Fruit fly (Drosophila melanogaster) whole organism, embryonic: ENCODE results near the gene red.

ENCODE experiments used
- ATbp ChIP-seq: fragments of 200-800 bp; sonication (Bioruptor generic); optimal IDR thresholded peaks from 2 replicates; lab custom pipeline; 2017; ENCODE audit warnings: missing biosample characterization, mild to moderate bottlenecking, missing genetic modification characterization, missing genetic modification reagents
- Atf3 ChIP-seq: fragments of 200-800 bp; sonication (Bioruptor generic); optimal IDR thresholded peaks from 3 replicates; lab custom pipeline; 2016; ENCODE audit warnings: missing biosample characterization, missing genetic modification characterization
- B-H2 ChIP-seq: fragments of 200-800 bp; sonication (Bioruptor generic); optimal IDR thresholded peaks from 2 replicates; lab custom pipeline; 2018; ENCODE audit warnings: missing biosample characterization, mild to moderate bottlenecking, missing genetic modification characterization
- Blimp-1 ChIP-seq: fragments of 200-800 bp; sonication (Bioruptor generic); optimal IDR thresholded peaks from 3 replicates; lab custom pipeline; 2018; ENCODE audit warnings: missing biosample characterization, missing genetic modification characterization, mild to moderate bottlenecking, moderate library complexity, missing genetic modification reagents
- CG11093 ChIP-seq: fragments of 200-800 bp; sonication (Bioruptor generic); IDR thresholded peaks from 3 replicates; pipeline ENCODE4 v1.3.6; 2022; ENCODE audit warnings: missing biosample characterization, missing genetic modification characterization
- CG11247 ChIP-seq: fragments of 200-800 bp; sonication (Bioruptor generic); IDR thresholded peaks from 2 replicates; pipeline ENCODE4 v1.3.6; 2022; ENCODE audit warnings: missing biosample characterization, missing genetic modification characterization
- CG11560 ChIP-seq: fragments of 200-800 bp; sonication (Bioruptor generic); IDR thresholded peaks from 3 replicates; pipeline ENCODE4 v1.3.6; 2022; ENCODE audit warnings: missing biosample characterization, missing genetic modification characterization
- CG11696 ChIP-seq: fragments of 200-800 bp; sonication (Bioruptor generic); IDR thresholded peaks from 2 replicates; pipeline ENCODE4 v1.3.6; 2022; ENCODE audit warnings: missing biosample characterization, missing genetic modification characterization
- CG1233 ChIP-seq: fragments of 200-800 bp; sonication (Bioruptor generic); optimal IDR thresholded peaks from 4 replicates; lab custom pipeline; 2018; ENCODE audit warnings: missing biosample characterization, mild to moderate bottlenecking, missing genetic modification characterization
- CG12659 ChIP-seq: fragments of 200-800 bp; sonication (Bioruptor generic); optimal IDR thresholded peaks from 3 replicates; lab custom pipeline; 2017; ENCODE audit warnings: mild to moderate bottlenecking, missing biosample characterization, missing genetic modification reagents, missing genetic modification characterization
- CG13296 ChIP-seq: fragments of 200-800 bp; sonication (Bioruptor generic); optimal IDR thresholded peaks from 3 replicates; lab custom pipeline; 2018; ENCODE audit warnings: missing biosample characterization, mild to moderate bottlenecking, missing genetic modification characterization
- CG15269 ChIP-seq: fragments of 200-800 bp; sonication (Bioruptor generic); optimal IDR thresholded peaks from 2 replicates; lab custom pipeline; 2018; ENCODE audit warnings: missing biosample characterization, mild to moderate bottlenecking, missing genetic modification characterization, moderate library complexity
- CG17912 ChIP-seq: fragments of 200-800 bp; sonication (Bioruptor generic); optimal IDR thresholded peaks from 2 replicates; lab custom pipeline; 2018; ENCODE audit warnings: missing biosample characterization, mild to moderate bottlenecking, missing genetic modification characterization
- CG18011 ChIP-seq: fragments of 200-800 bp; sonication (Bioruptor generic); optimal IDR thresholded peaks from 2 replicates; lab custom pipeline; 2017; ENCODE audit warnings: missing biosample characterization, missing genetic modification characterization, mild to moderate bottlenecking, moderate library complexity, missing genotype
- CG2120 ChIP-seq: fragments of 200-800 bp; sonication (Bioruptor generic); optimal IDR thresholded peaks from 3 replicates; lab custom pipeline; 2016; ENCODE audit warnings: missing biosample characterization, missing genetic modification characterization
- CG4328 ChIP-seq: fragments of 200-800 bp; sonication (Bioruptor generic); optimal IDR thresholded peaks from 3 replicates; lab custom pipeline; 2017; ENCODE audit warnings: missing biosample characterization, missing genetic modification reagents, missing genetic modification characterization
- CG5245 ChIP-seq: fragments of 200-800 bp; sonication (Bioruptor generic); optimal IDR thresholded peaks from 3 replicates; lab custom pipeline; 2016; ENCODE audit warnings: missing biosample characterization, missing genetic modification characterization
- CG6175 ChIP-seq: fragments of 200-800 bp; sonication (Bioruptor generic); IDR thresholded peaks from 3 replicates; pipeline ENCODE4 v1.3.6; 2022; ENCODE audit warnings: missing biosample characterization, missing genetic modification characterization
- CG7271 ChIP-seq: fragments of 200-800 bp; sonication (Bioruptor generic); optimal IDR thresholded peaks from 2 replicates; lab custom pipeline; 2018; ENCODE audit warnings: missing biosample characterization, mild to moderate bottlenecking, missing genetic modification characterization, moderate library complexity
- CG7745 ChIP-seq: fragments of 200-800 bp; sonication (Bioruptor generic); optimal IDR thresholded peaks from 2 replicates; lab custom pipeline; 2018; ENCODE audit warnings: missing biosample characterization, mild to moderate bottlenecking, missing genetic modification characterization, moderate library complexity
- CG8359 ChIP-seq: fragments of 200-800 bp; sonication (Bioruptor generic); optimal IDR thresholded peaks from 2 replicates; lab custom pipeline; 2017; ENCODE audit warnings: missing biosample characterization, mild to moderate bottlenecking, missing genetic modification characterization, borderline replicate concordance
- CG9727 ChIP-seq: fragments of 200-800 bp; sonication (Bioruptor generic); optimal IDR thresholded peaks from 3 replicates; lab custom pipeline; 2017; ENCODE audit warnings: missing biosample characterization, mild to moderate bottlenecking, missing genetic modification characterization
- Deaf1 ChIP-seq: fragments of 200-800 bp; optimal IDR thresholded peaks from 3 replicates; lab custom pipeline; 2019; ENCODE audit warnings: missing biosample characterization, mild to moderate bottlenecking, missing genetic modification characterization, moderate library complexity
- Dek ChIP-seq: fragments of 200-800 bp; sonication (Bioruptor generic); optimal IDR thresholded peaks from 3 replicates; lab custom pipeline; 2019; ENCODE audit warnings: missing biosample characterization, mild to moderate bottlenecking, missing genetic modification characterization, moderate library complexity
- Dip2 ChIP-seq: fragments of 200-800 bp; sonication (Bioruptor generic); IDR thresholded peaks from 2 replicates; pipeline ENCODE4 v1.3.6; 2022; ENCODE audit warnings: missing biosample characterization, missing genetic modification characterization
- Dip3 ChIP-seq: fragments of 200-800 bp; sonication (Bioruptor generic); optimal IDR thresholded peaks from 3 replicates; lab custom pipeline; 2016; ENCODE audit warnings: missing biosample characterization, missing genetic modification characterization
- Ssrp ChIP-seq: fragments of 200-800 bp; sonication (Bioruptor generic); optimal IDR thresholded peaks from 2 replicates; lab custom pipeline; 2018; ENCODE audit warnings: missing biosample characterization, mild to moderate bottlenecking, missing genetic modification characterization, moderate library complexity
- Taf1 ChIP-seq: fragments of 200-800 bp; sonication (Bioruptor generic); IDR thresholded peaks from 2 replicates; pipeline ENCODE4 v1.3.6; 2022; ENCODE audit warnings: missing biosample characterization, missing genetic modification characterization
- Vsx1 ChIP-seq: fragments of 200-800 bp; sonication (Bioruptor generic); optimal IDR thresholded peaks from 2 replicates; lab custom pipeline; 2017; ENCODE audit warnings: missing biosample characterization, mild to moderate bottlenecking, missing genetic modification characterization, missing genetic modification reagents
- ash1 ChIP-seq: fragments of 200-800 bp; sonication (Bioruptor generic); optimal IDR thresholded peaks from 2 replicates; lab custom pipeline; 2018; ENCODE audit warnings: missing biosample characterization, mild to moderate bottlenecking, missing genetic modification characterization
- bab2 ChIP-seq: fragments of 200-800 bp; sonication (Bioruptor generic); optimal IDR thresholded peaks from 2 replicates; lab custom pipeline; 2016; ENCODE audit warnings: missing biosample characterization, missing genetic modification characterization
- bigmax ChIP-seq: fragments of 200-800 bp; sonication (Bioruptor generic); optimal IDR thresholded peaks from 2 replicates; lab custom pipeline; 2018; ENCODE audit warnings: missing biosample characterization, mild to moderate bottlenecking, missing genetic modification characterization
- cg ChIP-seq: fragments of 200-800 bp; sonication (Bioruptor generic); optimal IDR thresholded peaks from 3 replicates; lab custom pipeline; 2019; ENCODE audit warnings: missing biosample characterization, mild to moderate bottlenecking, missing genetic modification characterization, moderate library complexity
- chif ChIP-seq, 2 experiments: fragments of 200-800 bp; sonication (Bioruptor generic); optimal IDR thresholded peaks; 3 replicates each; lab custom pipeline; 2016; ENCODE audit warnings: missing biosample characterization in 2 of 2, missing genetic modification characterization in 2 of 2
- crp ChIP-seq, 2 experiments: fragments of 200-800 bp; sonication (Bioruptor generic); optimal IDR thresholded peaks; 2 replicates in 1 of 2; 3 replicates in 1 of 2; lab custom pipeline; 2017; ENCODE audit warnings: missing biosample characterization in 2 of 2, missing genetic modification characterization in 2 of 2, mild to moderate bottlenecking in 1 of 2, moderate library complexity in 1 of 2
- eve ChIP-seq, 2 experiments: fragments of >200 bp; optimal IDR thresholded peaks; 2 replicates each; lab custom pipeline; 2017; ENCODE audit warnings: missing biosample characterization in 2 of 2, missing genetic modification characterization in 2 of 2
- gcm2 ChIP-seq: fragments of 200-800 bp; sonication (Bioruptor generic); optimal IDR thresholded peaks from 2 replicates; lab custom pipeline; 2016; ENCODE audit warnings: missing biosample characterization, missing genetic modification characterization
- gsb-n ChIP-seq: fragments of 200-800 bp; sonication (Bioruptor generic); optimal IDR thresholded peaks from 3 replicates; lab custom pipeline; 2018; ENCODE audit warnings: missing biosample characterization, mild to moderate bottlenecking, missing genetic modification characterization
- ind ChIP-seq: fragments of 200-800 bp; sonication (Bioruptor generic); optimal IDR thresholded peaks from 3 replicates; lab custom pipeline; 2016; ENCODE audit warnings: missing biosample characterization, missing genetic modification characterization
- jing ChIP-seq: fragments of 200-800 bp; sonication (Bioruptor generic); optimal IDR thresholded peaks from 2 replicates; lab custom pipeline; 2018; ENCODE audit warnings: missing biosample characterization, mild to moderate bottlenecking, missing genetic modification characterization
- jumu ChIP-seq: fragments of 200-800 bp; sonication (Bioruptor generic); optimal IDR thresholded peaks from 3 replicates; lab custom pipeline; 2016; ENCODE audit warnings: missing biosample characterization, missing genetic modification characterization
- lola ChIP-seq, 3 experiments: fragments of >200 bp in 2 of 3; fragments of 200-800 bp in 1 of 3; sonication (Bioruptor generic) in 1 of 3; optimal IDR thresholded peaks; 2 replicates each; lab custom pipeline; 2017 to 2019; ENCODE audit warnings: missing biosample characterization in 3 of 3, missing genetic modification characterization in 3 of 3, mild to moderate bottlenecking in 1 of 3, moderate library complexity in 1 of 3
- maf-S ChIP-seq: fragments of 200-800 bp; sonication (Bioruptor generic); optimal IDR thresholded peaks from 2 replicates; lab custom pipeline; 2016; ENCODE audit warnings: missing biosample characterization, missing genetic modification characterization
- oc ChIP-seq: fragments of 200-800 bp; sonication (Bioruptor generic); optimal IDR thresholded peaks from 2 replicates; lab custom pipeline; 2018; ENCODE audit warnings: missing biosample characterization, mild to moderate bottlenecking, missing genetic modification characterization, moderate library complexity
- repo ChIP-seq: fragments of 200-800 bp; sonication (Bioruptor generic); optimal IDR thresholded peaks from 2 replicates; lab custom pipeline; 2016; ENCODE audit warnings: missing biosample characterization, missing genetic modification characterization
- stwl ChIP-seq: fragments of 200-800 bp; sonication (Bioruptor generic); optimal IDR thresholded peaks from 3 replicates; lab custom pipeline; 2018; ENCODE audit warnings: missing biosample characterization, mild to moderate bottlenecking, missing genetic modification characterization, moderate library complexity
- usp ChIP-seq: fragments of >200 bp; optimal IDR thresholded peaks from 2 replicates; lab custom pipeline; 2017; ENCODE audit warnings: missing biosample characterization, missing genetic modification characterization
- zen2 ChIP-seq: fragments of 200-800 bp; sonication (Bioruptor generic); IDR thresholded peaks from 3 replicates; pipeline ENCODE4 v1.3.6; 2022; ENCODE audit warnings: missing biosample characterization, missing genetic modification characterization; ENCODE audit not compliant: partially characterized antibody

The red gene

dm6 chr3R:14283754-14284421 is 5.0 kb upstream of the red start (continued):
- TF ChIP-seq CG7745 (tag; lab: Kevin White, UChicago) (peak; percentile 83), Taf1 (GFP tag; lab: Robert Waterston, UW) (no peak), Ssrp (tag; lab: Kevin White, UChicago) (peak; percentile 98), CG13296 (GFP tag; lab: Kevin White, UChicago) (peak; percentile 97), CG12659 (GFP tag; lab: Kevin White, UChicago) (peak; percentile 99), zen2 (no peak), ATbp (peak; percentile 98), CG6175 (GFP tag; lab: Robert Waterston, UW) (no peak), cg (GFP tag; lab: Kevin White, UChicago) (peak; percentile 89), bigmax (GFP tag; lab: Kevin White, UChicago) (peak; percentile 69), eve (GFP tag; optimal IDR thresholded peaks at IDR 0.05; lab: Kevin White, UChicago) (peak in 1 of 2 experiments; percentile 99), Vsx1 (peak; percentile 98), bab2 (GFP tag; lab: Kevin White, UChicago) (peak; percentile 96), CG2120 (GFP tag; lab: Kevin White, UChicago) (peak; percentile 99), Dek (peak; percentile 99), gcm2 (peak; percentile 95), gsb-n (tag; lab: Kevin White, UChicago) (peak; percentile 99), jing (GFP tag; lab: Kevin White, UChicago) (peak; percentile 98), CG17912 (GFP tag; lab: Kevin White, UChicago) (peak; percentile 93), Deaf1 (tag; lab: Kevin White, UChicago) (peak; percentile 90), CG7271 (tag; lab: Kevin White, UChicago) (peak; percentile 87), CG1233 (peak; percentile 98), Dip3 (GFP tag; lab: Kevin White, UChicago) (peak; percentile 95), B-H2 (GFP tag; lab: Kevin White, UChicago) (peak; percentile 94), CG4328 (peak; percentile 96), CG5245 (GFP tag; lab: Kevin White, UChicago) (peak; percentile 98), lola (GFP tag; optimal IDR thresholded peaks at IDR 0.05; lab: Kevin White, UChicago) (peak in 2 of 3 experiments; percentile 48 to 97), Atf3 (GFP tag; lab: Kevin White, UChicago) (peak; percentile 92), CG11093 (GFP tag; lab: Robert Waterston, UW) (peak; percentile 98), CG11247 (no peak), CG11560 (no peak), repo (GFP tag; lab: Kevin White, UChicago) (peak; percentile 83), usp (no peak), CG15269 (tag; lab: Kevin White, UChicago) (peak; percentile 99), stwl (tag; lab: Kevin White, UChicago) (peak; percentile 46), crp (GFP tag; optimal IDR thresholded peaks at IDR 0.05; lab: Kevin White, UChicago) (peak; percentile 28 to 75), CG9727 (peak; percentile 99), CG11696 (no peak), chif (GFP tag; optimal IDR thresholded peaks at IDR 0.05; lab: Kevin White, UChicago) (peak; percentile 94 to 97), Dip2 (GFP tag; lab: Robert Waterston, UW) (no peak), maf-S (GFP tag; lab: Kevin White, UChicago) (peak; percentile 90), oc (tag; lab: Kevin White, UChicago) (peak; percentile 99), ash1 (peak; percentile 71), CG8359 (GFP tag; lab: Kevin White, UChicago) (peak; percentile 89), jumu (GFP tag; lab: Kevin White, UChicago) (peak; percentile 90), CG18011 (GFP tag; lab: Kevin White, UChicago) (peak; percentile 90), ind (GFP tag; lab: Kevin White, UChicago) (peak; percentile 98), Blimp-1 (GFP tag; lab: Kevin White, UChicago) (peak; percentile 98)
